Worm (Caenorhabditis elegans): ENCODE measurements around the gene F18E3.10.

DNA sequence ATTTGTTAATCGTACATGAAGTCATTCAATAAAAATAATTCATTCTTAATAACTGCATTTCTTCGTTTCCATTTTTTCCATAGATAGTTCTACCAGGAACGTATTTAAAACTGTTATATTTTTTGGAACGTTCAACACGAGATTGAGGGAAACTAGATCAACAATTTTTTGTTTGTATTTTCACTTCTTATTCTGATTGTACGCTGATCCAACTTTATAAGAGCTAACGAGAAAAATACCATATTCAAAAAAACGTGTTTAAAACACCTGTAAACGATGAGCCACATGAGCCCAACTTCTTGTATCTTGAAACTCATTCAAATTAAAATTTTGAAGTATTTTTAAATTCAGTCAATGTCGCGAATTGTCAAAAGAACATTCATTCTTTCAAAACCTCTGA is 7.7 kb downstream of the F18E3.10 start:
- TF ChIP-seq attf-3 (GFP tag; conservative IDR thresholded peaks at IDR 0.05) (no peak), mcd-1 (GFP tag; IDR thresholded peaks at IDR 0.05) (no peak), bed-1 (GFP tag; IDR thresholded peaks at IDR 0.05) (no peak), F57A8.1 (GFP tag; optimal IDR thresholded peaks at IDR 0.05) (no peak), B0336.3 (GFP tag; IDR thresholded peaks at IDR 0.05) (no peak)
